Fruit fly (Drosophila melanogaster) whole organism, embryonic: ENCODE data around the gene CG33160.

Source experiments
- Atf6 ChIP-seq: fragments of 200-800 bp; sonication (Bioruptor generic); IDR thresholded peaks from 2 replicates; pipeline ENCODE4 v1.3.6; 2022; ENCODE audit warnings: missing biosample characterization, missing genetic modification characterization
- CG11093 ChIP-seq: fragments of 200-800 bp; sonication (Bioruptor generic); IDR thresholded peaks from 3 replicates; pipeline ENCODE4 v1.3.6; 2022; ENCODE audit warnings: missing biosample characterization, missing genetic modification characterization
- CG12071 ChIP-seq: fragments of 200-800 bp; sonication (Bioruptor generic); optimal IDR thresholded peaks from 3 replicates; lab custom pipeline; 2018; ENCODE audit warnings: missing biosample characterization, mild to moderate bottlenecking, missing genetic modification characterization
- CG12104 ChIP-seq: fragments of 200-800 bp; sonication (Bioruptor generic); optimal IDR thresholded peaks from 3 replicates; lab custom pipeline; 2016; ENCODE audit warnings: missing biosample characterization, missing genetic modification characterization
- CG13775 ChIP-seq: fragments of 200-800 bp; sonication (Bioruptor generic); optimal IDR thresholded peaks from 3 replicates; lab custom pipeline; 2017; ENCODE audit warnings: missing biosample characterization, mild to moderate bottlenecking, missing genetic modification characterization
- CG13894 ChIP-seq: fragments of 200-800 bp; sonication (Bioruptor generic); optimal IDR thresholded peaks from 3 replicates; lab custom pipeline; 2018; ENCODE audit warnings: missing biosample characterization, mild to moderate bottlenecking, missing genetic modification characterization, moderate library complexity
- CG16813 ChIP-seq: fragments of 200-800 bp; sonication (Bioruptor generic); IDR thresholded peaks from 3 replicates; pipeline ENCODE4 v1.3.6; 2022; ENCODE audit warnings: missing biosample characterization, missing genetic modification characterization; ENCODE audit not compliant: partially characterized antibody
- CG17361 ChIP-seq: fragments of 200-800 bp; sonication (Bioruptor generic); IDR thresholded peaks from 3 replicates; pipeline ENCODE4 v1.3.6; 2022; ENCODE audit warnings: missing biosample characterization, missing genetic modification characterization
- CG17568 ChIP-seq: fragments of 200-800 bp; sonication (Bioruptor generic); optimal IDR thresholded peaks from 2 replicates; lab custom pipeline; 2018; ENCODE audit warnings: missing biosample characterization, mild to moderate bottlenecking, missing genetic modification characterization, moderate library complexity
- CG17612 ChIP-seq: fragments of 200-800 bp; sonication (Bioruptor generic); IDR thresholded peaks from 2 replicates; pipeline ENCODE4 v1.3.6; 2022; ENCODE audit warnings: missing biosample characterization, missing genetic modification characterization
- CG2712 ChIP-seq: fragments of 200-800 bp; optimal IDR thresholded peaks from 3 replicates; lab custom pipeline; 2019; ENCODE audit warnings: missing biosample characterization, mild to moderate bottlenecking, missing genetic modification characterization, moderate library complexity
- CG5953 ChIP-seq: fragments of 200-800 bp; sonication (Bioruptor generic); IDR thresholded peaks from 2 replicates; pipeline ENCODE4 v1.3.6; 2022; ENCODE audit warnings: missing biosample characterization, missing genetic modification characterization
- CG7271 ChIP-seq: fragments of 200-800 bp; sonication (Bioruptor generic); optimal IDR thresholded peaks from 2 replicates; lab custom pipeline; 2018; ENCODE audit warnings: missing biosample characterization, mild to moderate bottlenecking, missing genetic modification characterization, moderate library complexity
- CG8089 ChIP-seq: fragments of 200-800 bp; sonication (Bioruptor generic); optimal IDR thresholded peaks from 3 replicates; lab custom pipeline; 2016; ENCODE audit warnings: missing biosample characterization, missing genetic modification characterization
- CG8290 ChIP-seq, 3 experiments: fragments of 200-800 bp; sonication (Bioruptor generic); optimal IDR thresholded peaks; 2 replicates each; lab custom pipeline; 2016 to 2019; ENCODE audit warnings: missing biosample characterization in 3 of 3, missing genetic modification characterization in 3 of 3, mild to moderate bottlenecking in 2 of 3, moderate library complexity in 1 of 3
- CG8765 ChIP-seq: fragments of 200-800 bp; sonication (Bioruptor generic); IDR thresholded peaks from 2 replicates; pipeline ENCODE4 v1.3.6; 2022; ENCODE audit warnings: missing biosample characterization, missing genetic modification characterization
- CG8944 ChIP-seq: fragments of 200-800 bp; sonication (Bioruptor generic); optimal IDR thresholded peaks from 3 replicates; lab custom pipeline; 2016; ENCODE audit warnings: missing biosample characterization, missing genetic modification characterization
- CG9727 ChIP-seq: fragments of 200-800 bp; sonication (Bioruptor generic); optimal IDR thresholded peaks from 3 replicates; lab custom pipeline; 2017; ENCODE audit warnings: missing biosample characterization, mild to moderate bottlenecking, missing genetic modification characterization
- CG9797 ChIP-seq: fragments of 200-800 bp; sonication (Bioruptor generic); optimal IDR thresholded peaks from 3 replicates; lab custom pipeline; 2018; ENCODE audit warnings: missing biosample characterization, mild to moderate bottlenecking, missing genetic modification characterization
- CG9876 ChIP-seq: fragments of 200-800 bp; sonication (Bioruptor generic); optimal IDR thresholded peaks from 2 replicates; lab custom pipeline; 2016; ENCODE audit warnings: missing biosample characterization, missing genetic modification characterization
- CoRest ChIP-seq: fragments of 200-800 bp; sonication (Bioruptor generic); optimal IDR thresholded peaks from 3 replicates; lab custom pipeline; 2018; ENCODE audit warnings: missing biosample characterization, mild to moderate bottlenecking, missing genetic modification characterization, moderate library complexity
- Dek ChIP-seq: fragments of 200-800 bp; sonication (Bioruptor generic); optimal IDR thresholded peaks from 3 replicates; lab custom pipeline; 2019; ENCODE audit warnings: missing biosample characterization, mild to moderate bottlenecking, missing genetic modification characterization, moderate library complexity
- Dip3 ChIP-seq: fragments of 200-800 bp; sonication (Bioruptor generic); optimal IDR thresholded peaks from 3 replicates; lab custom pipeline; 2016; ENCODE audit warnings: missing biosample characterization, missing genetic modification characterization
- ERR ChIP-seq: fragments of 200-800 bp; sonication (Bioruptor generic); optimal IDR thresholded peaks from 2 replicates; lab custom pipeline; 2016; ENCODE audit warnings: missing biosample characterization, missing genetic modification characterization
- H2.0 ChIP-seq: fragments of 200-800 bp; sonication (Bioruptor generic); IDR thresholded peaks from 2 replicates; pipeline ENCODE4 v1.3.6; 2022; ENCODE audit warnings: missing biosample characterization, missing genetic modification characterization
- Hr39 ChIP-seq: fragments of >200 bp; optimal IDR thresholded peaks from 2 replicates; lab custom pipeline; 2017
- Jarid2 ChIP-seq: fragments of 200-800 bp; sonication (Bioruptor generic); optimal IDR thresholded peaks from 3 replicates; lab custom pipeline; 2017; ENCODE audit warnings: mild to moderate bottlenecking, missing biosample characterization, missing genetic modification reagents, missing genetic modification characterization
- Lpt ChIP-seq: fragments of >200 bp; optimal IDR thresholded peaks from 2 replicates; lab custom pipeline; 2018; ENCODE audit warnings: missing biosample characterization, missing genetic modification characterization
- Nf-YB ChIP-seq: fragments of 200-800 bp; sonication (Bioruptor generic); optimal IDR thresholded peaks from 3 replicates; lab custom pipeline; 2019; ENCODE audit warnings: missing biosample characterization, mild to moderate bottlenecking, missing genetic modification characterization, moderate library complexity
- PHDP ChIP-seq: fragments of 200-800 bp; sonication (Bioruptor generic); optimal IDR thresholded peaks from 3 replicates; lab custom pipeline; 2018; ENCODE audit warnings: missing biosample characterization, mild to moderate bottlenecking, missing genetic modification characterization, moderate library complexity
- Taf1 ChIP-seq: fragments of 200-800 bp; sonication (Bioruptor generic); IDR thresholded peaks from 2 replicates; pipeline ENCODE4 v1.3.6; 2022; ENCODE audit warnings: missing biosample characterization, missing genetic modification characterization
- Vsx1 ChIP-seq: fragments of 200-800 bp; sonication (Bioruptor generic); optimal IDR thresholded peaks from 2 replicates; lab custom pipeline; 2017; ENCODE audit warnings: missing biosample characterization, mild to moderate bottlenecking, missing genetic modification characterization, missing genetic modification reagents
- al ChIP-seq: fragments of 200-800 bp; sonication (Bioruptor generic); IDR thresholded peaks from 2 replicates; pipeline ENCODE4 v1.3.6; 2022; ENCODE audit warnings: missing biosample characterization, missing genetic modification characterization
- amos ChIP-seq: fragments of 200-800 bp; sonication (Bioruptor generic); IDR thresholded peaks from 2 replicates; pipeline ENCODE4 v1.3.6; 2022; ENCODE audit warnings: missing biosample characterization, missing genetic modification characterization; ENCODE audit not compliant: partially characterized antibody
- bab2 ChIP-seq: fragments of 200-800 bp; sonication (Bioruptor generic); optimal IDR thresholded peaks from 2 replicates; lab custom pipeline; 2016; ENCODE audit warnings: missing biosample characterization, missing genetic modification characterization
- btn ChIP-seq: fragments of 200-800 bp; sonication (Bioruptor generic); optimal IDR thresholded peaks from 2 replicates; lab custom pipeline; 2016; ENCODE audit warnings: missing biosample characterization, missing genetic modification characterization
- chn ChIP-seq: fragments of 200-800 bp; sonication (Bioruptor generic); optimal IDR thresholded peaks from 2 replicates; lab custom pipeline; 2016; ENCODE audit warnings: missing biosample characterization, missing genetic modification characterization
- dm ChIP-seq: fragments of 200-800 bp; sonication (Bioruptor generic); optimal IDR thresholded peaks from 3 replicates; lab custom pipeline; 2016; ENCODE audit warnings: missing biosample characterization, missing genetic modification characterization
- en ChIP-seq: fragments of 200-800 bp; sonication (Bioruptor generic); optimal IDR thresholded peaks from 2 replicates; lab custom pipeline; 2016; ENCODE audit warnings: missing biosample characterization, missing genetic modification characterization
- exex ChIP-seq: fragments of 200-800 bp; sonication (Bioruptor generic); optimal IDR thresholded peaks from 4 replicates; lab custom pipeline; 2018; ENCODE audit warnings: missing biosample characterization, mild to moderate bottlenecking, missing genetic modification characterization, moderate library complexity
- fd102C ChIP-seq: fragments of 200-800 bp; sonication (Bioruptor generic); optimal IDR thresholded peaks from 2 replicates; lab custom pipeline; 2018; ENCODE audit warnings: missing biosample characterization, mild to moderate bottlenecking, missing genetic modification characterization, moderate library complexity
- fd64A ChIP-seq: fragments of 200-800 bp; sonication (Bioruptor generic); optimal IDR thresholded peaks from 3 replicates; lab custom pipeline; 2018; ENCODE audit warnings: missing biosample characterization, mild to moderate bottlenecking, missing genetic modification characterization
- hth ChIP-seq: fragments of >200 bp; optimal IDR thresholded peaks from 2 replicates; lab custom pipeline; 2017; ENCODE audit warnings: inconsistent platforms
- luna ChIP-seq: fragments of 200-800 bp; sonication (Bioruptor generic); optimal IDR thresholded peaks from 2 replicates; lab custom pipeline; 2016; ENCODE audit warnings: missing biosample characterization, missing genetic modification characterization
- nau ChIP-seq: fragments of 200-800 bp; sonication (Bioruptor generic); optimal IDR thresholded peaks from 3 replicates; lab custom pipeline; 2017; ENCODE audit warnings: missing biosample characterization, mild to moderate bottlenecking, missing genetic modification characterization, missing genetic modification reagents
- nom ChIP-seq: fragments of 200-800 bp; sonication (Bioruptor generic); optimal IDR thresholded peaks from 2 replicates; lab custom pipeline; 2017; ENCODE audit warnings: missing biosample characterization, missing genetic modification characterization, mild to moderate bottlenecking, moderate library complexity, missing genetic modification reagents
- psq ChIP-seq: fragments of 200-800 bp; sonication (Bioruptor generic); optimal IDR thresholded peaks from 2 replicates; lab custom pipeline; 2017; ENCODE audit warnings: missing biosample characterization, missing genetic modification characterization
- pzg ChIP-seq: fragments of 200-800 bp; sonication (Bioruptor generic); optimal IDR thresholded peaks from 3 replicates; lab custom pipeline; 2018; ENCODE audit warnings: missing biosample characterization, mild to moderate bottlenecking, missing genetic modification characterization, moderate library complexity
- sens ChIP-seq: fragments of 200-800 bp; sonication (Bioruptor generic); peaks from one replicate; lab custom pipeline; 2016; ENCODE audit warnings: missing biosample characterization, missing genetic modification characterization
- vfl ChIP-seq: fragments of 200-800 bp; sonication (Bioruptor generic); optimal IDR thresholded peaks from 2 replicates; lab custom pipeline; 2016; ENCODE audit warnings: missing biosample characterization, missing genetic modification characterization
- zfh2 ChIP-seq: fragments of 200-800 bp; sonication (Bioruptor generic); optimal IDR thresholded peaks from 2 replicates; lab custom pipeline; 2016; ENCODE audit warnings: missing biosample characterization, missing genetic modification characterization

The CG33160 gene

DNA sequence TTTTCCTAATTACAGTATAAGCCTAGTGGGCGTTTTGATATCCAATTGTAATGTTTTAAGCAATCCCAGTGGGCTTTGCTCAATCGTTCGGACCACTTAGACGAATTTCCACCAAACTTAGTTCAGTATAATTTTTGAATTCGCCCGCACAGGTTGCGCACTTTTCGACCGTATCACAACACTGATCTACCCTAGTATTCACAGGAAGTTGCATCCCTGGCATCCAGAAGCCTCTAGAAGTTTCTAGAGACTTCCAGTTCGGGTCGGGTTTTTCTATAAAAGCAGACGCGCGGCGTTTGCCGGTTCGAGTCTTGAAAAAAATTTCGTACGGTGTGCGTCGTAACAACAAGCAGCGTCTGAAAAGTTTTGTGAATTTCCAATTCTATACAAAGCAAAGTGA lies 13.3 kb downstream of the CG33160 start, which contains the start of gene Hsp83 (continued):
- TF ChIP-seq psq (GFP tag; lab: Kevin White, UChicago) (peak; percentile 78), zfh2 (GFP tag; lab: Kevin White, UChicago) (peak; percentile 81), Lpt (GFP tag; lab: Kevin White, UChicago) (no peak), Taf1 (GFP tag; lab: Robert Waterston, UW) (peak; percentile 71), hth (lab: Kevin White, UChicago) (no peak), CG5953 (peak; percentile 94), CG17361 (GFP tag; lab: Robert Waterston, UW) (peak; percentile 81), vfl (peak; percentile 90), CG2712 (tag; lab: Kevin White, UChicago) (peak; percentile 87), CG12071 (GFP tag; lab: Kevin White, UChicago) (peak; percentile 99), CG12104 (GFP tag; lab: Kevin White, UChicago) (peak; percentile 96), fd64A (GFP tag; lab: Kevin White, UChicago) (peak; percentile 99), nom (GFP tag; lab: Kevin White, UChicago) (peak; percentile 99), nau (GFP tag; lab: Kevin White, UChicago) (peak; percentile 99), bab2 (peak; percentile 79), CG8290 (GFP tag; optimal IDR thresholded peaks at IDR 0.05; lab: Kevin White, UChicago) (peak; percentile 91), CG8290 (tag; optimal IDR thresholded peaks at IDR 0.05; lab: Kevin White, UChicago) (peak; percentile 97), CG13894 (tag; lab: Kevin White, UChicago) (peak; percentile 97), PHDP (tag; lab: Kevin White, UChicago) (peak; percentile 98), Jarid2 (GFP tag; lab: Kevin White, UChicago) (peak; percentile 87), sens (peak; percentile 97), CG16813 (GFP tag; lab: Robert Waterston, UW) (no peak), Dek (tag; lab: Kevin White, UChicago) (peak; percentile 86), CG9797 (GFP tag; lab: Kevin White, UChicago) (peak; percentile 76), Hr39 (lab: Kevin White, UChicago) (no peak), exex (tag; lab: Kevin White, UChicago) (peak; percentile 84), CG8765 (no peak), btn (GFP tag; lab: Kevin White, UChicago) (peak; percentile 94), CG8944 (peak; percentile 69), amos (GFP tag; lab: Robert Waterston, UW) (peak; percentile 3; the same call in 1 of the 2 replicates), Atf6 (GFP tag; lab: Robert Waterston, UW) (peak; percentile 95), CG9876 (GFP tag; lab: Kevin White, UChicago) (peak; percentile 89), CG8089 (GFP tag; lab: Kevin White, UChicago) (peak; percentile 92), CG9727 (peak; percentile 95), H2.0 (peak; percentile 87), CG17612 (peak; percentile 85), en (peak; percentile 91), Nf-YB (GFP tag; lab: Kevin White, UChicago) (peak; percentile 81), ERR (GFP tag; lab: Kevin White, UChicago) (peak; percentile 84), fd102C (GFP tag; lab: Kevin White, UChicago) (peak; percentile 86), CG11093 (peak; percentile 73; the same call in 2 of the 3 replicates), dm (GFP tag; lab: Kevin White, UChicago) (peak; percentile 94), luna (peak; percentile 91), CG17568 (peak; percentile 99), pzg (GFP tag; lab: Kevin White, UChicago) (peak; percentile 76), Vsx1 (GFP tag; lab: Kevin White, UChicago) (peak; percentile 97), CoRest (tag; lab: Kevin White, UChicago) (peak; percentile 61), al (GFP tag; lab: Robert Waterston, UW) (peak; percentile 70), CG13775 (GFP tag; lab: Kevin White, UChicago) (peak; percentile 95), Dip3 (GFP tag; lab: Kevin White, UChicago) (peak; percentile 86), CG7271 (tag; lab: Kevin White, UChicago) (peak; percentile 97), chn (peak; percentile 79)
